Fruit fly (Drosophila melanogaster) whole organism, embryonic: ENCODE measurements around the gene Vha16-3.

Experiments
- ATbp ChIP-seq: fragments of 200-800 bp; sonication (Bioruptor generic); optimal IDR thresholded peaks from 2 replicates; lab custom pipeline; 2017; ENCODE audit warnings: missing biosample characterization, mild to moderate bottlenecking, missing genetic modification characterization, missing genetic modification reagents
- Antp ChIP-seq: fragments of 200-800 bp; sonication (Bioruptor generic); optimal IDR thresholded peaks from 3 replicates; lab custom pipeline; 2016; ENCODE audit warnings: missing biosample characterization, missing genetic modification characterization
- Asciz ChIP-seq: fragments of 200-800 bp; sonication (Bioruptor generic); optimal IDR thresholded peaks from 2 replicates; lab custom pipeline; 2017; ENCODE audit warnings: missing biosample characterization, mild to moderate bottlenecking, missing genetic modification characterization, missing genetic modification reagents
- CG10267 ChIP-seq: fragments of 200-800 bp; sonication (Bioruptor generic); optimal IDR thresholded peaks from 2 replicates; lab custom pipeline; 2018; ENCODE audit warnings: missing biosample characterization, mild to moderate bottlenecking, missing genetic modification characterization, moderate library complexity
- CG10959 ChIP-seq: fragments of 200-800 bp; sonication (Bioruptor generic); IDR thresholded peaks from 2 replicates; pipeline ENCODE4 v1.3.6; 2022; ENCODE audit warnings: missing biosample characterization, missing genetic modification characterization
- CG1529 ChIP-seq: fragments of 200-800 bp; sonication (Bioruptor generic); optimal IDR thresholded peaks from 3 replicates; lab custom pipeline; 2018; ENCODE audit warnings: missing biosample characterization, missing genetic modification characterization
- CG15479 ChIP-seq: fragments of 200-800 bp; sonication (Bioruptor generic); optimal IDR thresholded peaks from 3 replicates; lab custom pipeline; 2019; ENCODE audit warnings: missing biosample characterization, mild to moderate bottlenecking, missing genetic modification characterization, moderate library complexity
- CG15601 ChIP-seq: fragments of 200-800 bp; sonication (Bioruptor generic); optimal IDR thresholded peaks from 3 replicates; lab custom pipeline; 2019; ENCODE audit warnings: missing biosample characterization, mild to moderate bottlenecking, missing genetic modification characterization, moderate library complexity
- CG15696 ChIP-seq: fragments of 200-800 bp; sonication (Bioruptor generic); optimal IDR thresholded peaks from 2 replicates; lab custom pipeline; 2019; ENCODE audit warnings: missing biosample characterization, mild to moderate bottlenecking, missing genetic modification characterization, moderate library complexity
- CG17359 ChIP-seq: fragments of 200-800 bp; sonication (Bioruptor generic); optimal IDR thresholded peaks from 3 replicates; lab custom pipeline; 2018; ENCODE audit warnings: missing biosample characterization, mild to moderate bottlenecking, missing genetic modification characterization, moderate library complexity
- CG2129 ChIP-seq: fragments of 200-800 bp; sonication (Bioruptor generic); IDR thresholded peaks from 2 replicates; pipeline ENCODE4 v1.3.6; 2022; ENCODE audit warnings: missing biosample characterization, missing genetic modification characterization; ENCODE audit not compliant: partially characterized antibody
- CG31224 ChIP-seq: fragments of 200-800 bp; sonication (Bioruptor generic); IDR thresholded peaks from 2 replicates; pipeline ENCODE4 v1.3.6; 2022; ENCODE audit warnings: missing biosample characterization, missing genetic modification characterization
- CG34376 ChIP-seq: fragments of 200-800 bp; sonication (Bioruptor generic); optimal IDR thresholded peaks from 2 replicates; lab custom pipeline; 2018; ENCODE audit warnings: missing biosample characterization, mild to moderate bottlenecking, missing genetic modification characterization
- CG34422 ChIP-seq: fragments of 200-800 bp; sonication (Bioruptor generic); IDR thresholded peaks from 3 replicates; pipeline ENCODE4 v1.3.6; 2022; ENCODE audit warnings: missing biosample characterization, missing genetic modification characterization
- CG6272 ChIP-seq: fragments of 200-800 bp; sonication (Bioruptor generic); IDR thresholded peaks from 2 replicates; pipeline ENCODE4 v1.3.6; 2022; ENCODE audit warnings: missing biosample characterization, missing genetic modification characterization
- CG6683 ChIP-seq: fragments of 200-800 bp; sonication (Bioruptor generic); optimal IDR thresholded peaks from 2 replicates; lab custom pipeline; 2017; ENCODE audit warnings: missing biosample characterization, mild to moderate bottlenecking, missing genetic modification characterization, missing genetic modification reagents
- CG7839 ChIP-seq: fragments of 200-800 bp; sonication (Bioruptor generic); optimal IDR thresholded peaks from 3 replicates; lab custom pipeline; 2018; ENCODE audit warnings: missing biosample characterization, mild to moderate bottlenecking, missing genetic modification characterization, moderate library complexity
- CG8359 ChIP-seq: fragments of 200-800 bp; sonication (Bioruptor generic); optimal IDR thresholded peaks from 2 replicates; lab custom pipeline; 2017; ENCODE audit warnings: missing biosample characterization, mild to moderate bottlenecking, missing genetic modification characterization, borderline replicate concordance
- CG8765 ChIP-seq: fragments of 200-800 bp; sonication (Bioruptor generic); IDR thresholded peaks from 2 replicates; pipeline ENCODE4 v1.3.6; 2022; ENCODE audit warnings: missing biosample characterization, missing genetic modification characterization
- Dll ChIP-seq: fragments of 200-800 bp; sonication (Bioruptor generic); IDR thresholded peaks from 4 replicates; pipeline ENCODE4 v1.3.6; 2022; ENCODE audit warnings: missing biosample characterization, missing genetic modification characterization; ENCODE audit not compliant: partially characterized antibody
- Ets97D ChIP-seq: fragments of 200-800 bp; sonication (Bioruptor generic); optimal IDR thresholded peaks from 3 replicates; lab custom pipeline; 2016; ENCODE audit warnings: missing biosample characterization, missing genetic modification characterization
- Gsc ChIP-seq: fragments of 200-800 bp; sonication (Bioruptor generic); IDR thresholded peaks from 2 replicates; pipeline ENCODE4 v1.3.6; 2022; ENCODE audit warnings: missing biosample characterization, missing genetic modification characterization
- Hmx ChIP-seq: fragments of 200-800 bp; sonication (Bioruptor generic); optimal IDR thresholded peaks from 2 replicates; lab custom pipeline; 2016; ENCODE audit warnings: missing biosample characterization, missing genetic modification characterization
- Opbp ChIP-seq: fragments of 200-800 bp; sonication (Bioruptor generic); IDR thresholded peaks from 3 replicates; pipeline ENCODE4 v1.3.6; 2022; ENCODE audit warnings: missing biosample characterization, missing genetic modification characterization; ENCODE audit not compliant: partially characterized antibody
- Spps ChIP-seq: fragments of 200-800 bp; sonication (Bioruptor generic); optimal IDR thresholded peaks from 2 replicates; lab custom pipeline; 2018; ENCODE audit warnings: missing biosample characterization, mild to moderate bottlenecking, missing genetic modification characterization
- Sry-β ChIP-seq: fragments of 200-800 bp; sonication (Bioruptor generic); optimal IDR thresholded peaks from 2 replicates; lab custom pipeline; 2018; ENCODE audit warnings: missing biosample characterization, mild to moderate bottlenecking, missing genetic modification characterization, moderate library complexity
- Sry-δ ChIP-seq: fragments of 200-800 bp; sonication (Bioruptor generic); optimal IDR thresholded peaks from 2 replicates; lab custom pipeline; 2016; ENCODE audit warnings: missing biosample characterization, missing genetic modification characterization
- YL-1 ChIP-seq: fragments of 200-800 bp; sonication (Bioruptor generic); optimal IDR thresholded peaks from 3 replicates; lab custom pipeline; 2017; ENCODE audit warnings: missing biosample characterization, mild to moderate bottlenecking, missing genetic modification characterization
- cato ChIP-seq: fragments of 200-800 bp; sonication (Bioruptor generic); optimal IDR thresholded peaks from 2 replicates; lab custom pipeline; 2016; ENCODE audit warnings: missing biosample characterization, missing genetic modification characterization, borderline replicate concordance
- caup ChIP-seq: fragments of 200-800 bp; sonication (Bioruptor generic); optimal IDR thresholded peaks from 3 replicates; lab custom pipeline; 2017; ENCODE audit warnings: missing biosample characterization, mild to moderate bottlenecking, missing genetic modification characterization, moderate library complexity; ENCODE audit not compliant: severe bottlenecking
- dmrt11E ChIP-seq: fragments of 200-800 bp; sonication (Bioruptor generic); optimal IDR thresholded peaks from 3 replicates; lab custom pipeline; 2018; ENCODE audit warnings: missing biosample characterization, mild to moderate bottlenecking, missing genetic modification characterization, moderate library complexity
- ems ChIP-seq: fragments of 200-800 bp; sonication (Bioruptor generic); optimal IDR thresholded peaks from 3 replicates; lab custom pipeline; 2016; ENCODE audit warnings: missing biosample characterization, missing genetic modification characterization
- gem ChIP-seq: fragments of 200-800 bp; sonication (Bioruptor generic); optimal IDR thresholded peaks from 2 replicates; lab custom pipeline; 2019; ENCODE audit warnings: missing biosample characterization, mild to moderate bottlenecking, missing genetic modification characterization, moderate library complexity
- gsb-n ChIP-seq: fragments of 200-800 bp; sonication (Bioruptor generic); optimal IDR thresholded peaks from 3 replicates; lab custom pipeline; 2018; ENCODE audit warnings: missing biosample characterization, mild to moderate bottlenecking, missing genetic modification characterization
- hth ChIP-seq: fragments of >200 bp; optimal IDR thresholded peaks from 2 replicates; lab custom pipeline; 2017; ENCODE audit warnings: inconsistent platforms
- inv ChIP-seq: fragments of 200-800 bp; sonication (Bioruptor generic); IDR thresholded peaks from 2 replicates; pipeline ENCODE4 v1.3.6; 2022; ENCODE audit warnings: missing biosample characterization, missing genetic modification characterization; ENCODE audit not compliant: partially characterized antibody
- kay ChIP-seq: fragments of 200-800 bp; sonication (Bioruptor generic); optimal IDR thresholded peaks from 2 replicates; lab custom pipeline; 2016; ENCODE audit warnings: missing biosample characterization, missing genetic modification characterization
- kni ChIP-seq: fragments of 200-800 bp; sonication (Bioruptor generic); optimal IDR thresholded peaks from 3 replicates; lab custom pipeline; 2017; ENCODE audit warnings: mild to moderate bottlenecking, missing biosample characterization, missing genetic modification reagents, missing genetic modification characterization
- lilli ChIP-seq: fragments of 200-800 bp; sonication (Bioruptor generic); optimal IDR thresholded peaks from 3 replicates; lab custom pipeline; 2016; ENCODE audit warnings: missing biosample characterization, missing genetic modification characterization
- lola ChIP-seq, 3 experiments: fragments of >200 bp in 2 of 3; fragments of 200-800 bp in 1 of 3; sonication (Bioruptor generic) in 1 of 3; optimal IDR thresholded peaks; 2 replicates each; lab custom pipeline; 2017 to 2019; ENCODE audit warnings: missing biosample characterization in 3 of 3, missing genetic modification characterization in 3 of 3, mild to moderate bottlenecking in 1 of 3, moderate library complexity in 1 of 3
- mirr ChIP-seq: fragments of 200-800 bp; sonication (Bioruptor generic); optimal IDR thresholded peaks from 3 replicates; lab custom pipeline; 2018; ENCODE audit warnings: missing biosample characterization, mild to moderate bottlenecking, missing genetic modification characterization
- ro ChIP-seq: fragments of 200-800 bp; sonication (Bioruptor generic); IDR thresholded peaks from 2 replicates; pipeline ENCODE4 v1.3.6; 2022; ENCODE audit warnings: missing biosample characterization, missing genetic modification characterization
- sim ChIP-seq: fragments of 200-800 bp; sonication (Bioruptor generic); IDR thresholded peaks from 2 replicates; pipeline ENCODE4 v1.3.6; 2022; ENCODE audit warnings: missing biosample characterization, missing genetic modification characterization
- slbo ChIP-seq: fragments of 200-800 bp; sonication (Bioruptor generic); IDR thresholded peaks from 2 replicates; pipeline ENCODE4 v1.3.6; 2022; ENCODE audit warnings: missing biosample characterization, missing genetic modification characterization
- so ChIP-seq: fragments of 200-800 bp; sonication (Bioruptor generic); IDR thresholded peaks from 3 replicates; pipeline ENCODE4 v1.3.6; 2022; ENCODE audit warnings: missing biosample characterization, missing genetic modification characterization
- sr ChIP-seq: fragments of 200-800 bp; sonication (Bioruptor generic); IDR thresholded peaks from 3 replicates; pipeline ENCODE4 v1.3.6; 2022; ENCODE audit warnings: missing biosample characterization, missing genetic modification characterization
- trem ChIP-seq: fragments of 200-800 bp; optimal IDR thresholded peaks from 3 replicates; lab custom pipeline; 2019; ENCODE audit warnings: missing biosample characterization, mild to moderate bottlenecking, missing genetic modification characterization, moderate library complexity
- tup ChIP-seq: fragments of 200-800 bp; sonication (Bioruptor generic); optimal IDR thresholded peaks from 2 replicates; lab custom pipeline; 2016; ENCODE audit warnings: missing biosample characterization, mild to moderate bottlenecking, missing genetic modification characterization, moderate library complexity
- usp ChIP-seq: fragments of >200 bp; optimal IDR thresholded peaks from 2 replicates; lab custom pipeline; 2017; ENCODE audit warnings: missing biosample characterization, missing genetic modification characterization
- zfh2 ChIP-seq: fragments of 200-800 bp; sonication (Bioruptor generic); optimal IDR thresholded peaks from 2 replicates; lab custom pipeline; 2016; ENCODE audit warnings: missing biosample characterization, missing genetic modification characterization

Gene Vha16-3

dm6 chr3L:11491222-11491873 is 18.3 kb downstream of the Vha16-3 start (continued):
- TF ChIP-seq Dll (GFP tag; lab: Robert Waterston, UW): no peak
- TF ChIP-seq cato: no peak
- peak; percentile 44 for TF ChIP-seq CG10267 (tag; lab: Kevin White, UChicago)
- no peak for TF ChIP-seq Gsc (GFP tag; lab: Robert Waterston, UW)
- TF ChIP-seq slbo (GFP tag; lab: Robert Waterston, UW): peak; percentile 85
- no peak for TF ChIP-seq CG8765 (GFP tag; lab: Robert Waterston, UW)
- TF ChIP-seq ro (GFP tag; lab: Robert Waterston, UW): no peak
- no peak for TF ChIP-seq Asciz
- no peak for TF ChIP-seq inv (GFP tag; lab: Robert Waterston, UW)
- no peak for TF ChIP-seq Hmx (GFP tag; lab: Kevin White, UChicago)
- no peak for TF ChIP-seq CG6683 (GFP tag; lab: Kevin White, UChicago)
- no peak for TF ChIP-seq sr (GFP tag; lab: Robert Waterston, UW)
- TF ChIP-seq CG10959: peak; percentile 37; the same call in 1 of the 2 replicates
- TF ChIP-seq Opbp (GFP tag; lab: Robert Waterston, UW): no peak
- TF ChIP-seq dmrt11E: peak; percentile 38
- peak; percentile 77 for TF ChIP-seq gem
- no peak for TF ChIP-seq tup (GFP tag; lab: Kevin White, UChicago)
- TF ChIP-seq CG6272 (GFP tag; lab: Robert Waterston, UW): no peak
- TF ChIP-seq CG8359 (GFP tag; lab: Kevin White, UChicago): no peak
- no peak for TF ChIP-seq hth
- peak; percentile 28 for TF ChIP-seq ems (GFP tag; lab: Kevin White, UChicago)
- peak; percentile 74 for TF ChIP-seq CG7839 (tag; lab: Kevin White, UChicago)
- TF ChIP-seq YL-1 (GFP tag; lab: Kevin White, UChicago): no peak
- TF ChIP-seq usp (GFP tag; lab: Kevin White, UChicago): no peak
- TF ChIP-seq zfh2: peak; percentile 44
- TF ChIP-seq sim (GFP tag; lab: Robert Waterston, UW): no peak
- TF ChIP-seq CG34422: peak; percentile 71; the same call in 2 of the 3 replicates
- TF ChIP-seq mirr (GFP tag; lab: Kevin White, UChicago): peak; percentile 31
- peak; percentile 45 for TF ChIP-seq caup
- peak; percentile 37; the same call in 1 of the 2 replicates for TF ChIP-seq CG31224 (GFP tag; lab: Robert Waterston, UW)
- TF ChIP-seq kay: no peak
- peak; percentile 37 for TF ChIP-seq gsb-n
- peak; percentile 21 for TF ChIP-seq CG34376 (GFP tag; lab: Kevin White, UChicago)
- peak; percentile 24 for TF ChIP-seq Antp
- peak; percentile 25 for TF ChIP-seq Sry-δ (GFP tag; lab: Kevin White, UChicago)
- TF ChIP-seq CG17359 (tag; lab: Kevin White, UChicago): peak; percentile 62

- TF ChIP-seq ATbp (GFP tag; lab: Kevin White, UChicago): peak; percentile 51
- TF ChIP-seq so (GFP tag; lab: Robert Waterston, UW): 0 out of 3 replicates have a peak, but pooled peaks have one; percentile 36
- peak; percentile 37 for TF ChIP-seq Spps (tag; lab: Kevin White, UChicago)
- peak; percentile 13 for TF ChIP-seq CG15479 (GFP tag; lab: Kevin White, UChicago)
- TF ChIP-seq Sry-β (GFP tag; lab: Kevin White, UChicago): peak; percentile 31
- peak; percentile 67 for TF ChIP-seq CG15696
- peak in 1 of 3 experiments; percentile 18 for TF ChIP-seq lola (GFP tag; optimal IDR thresholded peaks at IDR 0.05; lab: Kevin White, UChicago)
- TF ChIP-seq kni (GFP tag; lab: Kevin White, UChicago): peak; percentile 5
- peak; percentile 7 for TF ChIP-seq gem
- TF ChIP-seq CG1529 (GFP tag; lab: Kevin White, UChicago): peak; percentile 48
- TF ChIP-seq CG17359 (tag; lab: Kevin White, UChicago): peak; percentile 25
- TF ChIP-seq CG2129 (GFP tag; lab: Robert Waterston, UW): no peak
- no peak for TF ChIP-seq Ets97D (GFP tag; lab: Kevin White, UChicago)
- no peak for TF ChIP-seq lilli
- TF ChIP-seq CG15601: peak; percentile 62
- peak; percentile 3 for TF ChIP-seq trem (tag; lab: Kevin White, UChicago)
Measured at dm6 chr3L:11491874-11492268, 18.8 kb downstream of the Vha16-3 start.
